Worm (Caenorhabditis elegans) whole organism, L4 larva: Measurements from ENCODE around the gene ttr-28.

Experiments
- D1046.2 ChIP-seq: fragments of 200-800 bp; sonication (Bioruptor generic); IDR thresholded peaks from 2 replicates; pipeline ENCODE4 v1.3.6; 2022; ENCODE audit warnings: missing genetic modification characterization, missing compliant biosample characterization
- Y105C5A.15 ChIP-seq: fragments of 200-800 bp; sonication (Bioruptor generic); IDR thresholded peaks from 2 replicates; pipeline ENCODE4 v1.3.6; 2022; ENCODE audit warnings: missing genetic modification characterization, missing compliant biosample characterization
- ZK546.5 ChIP-seq, 2 experiments: sonication (generic microtip); optimal IDR thresholded peaks; 2 replicates each; lab custom pipeline; 2017; ENCODE audit warnings: missing biosample characterization in 2 of 2, missing genetic modification characterization in 2 of 2
- aha-1 ChIP-seq: fragments of 150-350 bp; peaks from one replicate; lab custom pipeline; 2014; ENCODE audit warnings: missing biosample characterization, missing genetic modification characterization
- ceh-32 ChIP-seq: sonication (generic microtip); optimal IDR thresholded peaks from 2 replicates; lab custom pipeline; 2016; ENCODE audit warnings: mild to moderate bottlenecking, missing genetic modification characterization, missing compliant biosample characterization; ENCODE audit not compliant: poor library complexity
- ceh-62 ChIP-seq: sonication (generic microtip); optimal IDR thresholded peaks from 2 replicates; lab custom pipeline; 2017; ENCODE audit warnings: missing biosample characterization, missing genetic modification characterization
- ceh-82 ChIP-seq: sonication (generic microtip); optimal IDR thresholded peaks from 2 replicates; lab custom pipeline; 2017; ENCODE audit warnings: missing biosample characterization, missing genetic modification characterization
- cey-2 ChIP-seq: sonication (generic microtip); optimal IDR thresholded peaks from 3 replicates; lab custom pipeline; 2017; ENCODE audit warnings: missing genetic modification characterization, mild to moderate bottlenecking, missing compliant biosample characterization, antibody characterized with exemption, borderline replicate concordance; ENCODE audit not compliant: insufficient read depth
- ctbp-1 ChIP-seq: fragments of 200-800 bp; sonication (Bioruptor generic); IDR thresholded peaks from 2 replicates; pipeline ENCODE4 v1.3.6; 2022; ENCODE audit warnings: missing genetic modification reagents, missing genetic modification characterization, missing compliant biosample characterization
- daf-16 ChIP-seq, 3 experiments: sonication (generic microtip); optimal IDR thresholded peaks; 2 replicates each; lab custom pipeline; 2016 to 2017; ENCODE audit warnings: missing genetic modification characterization in 3 of 3, missing genetic modification reagents in 3 of 3, mild to moderate bottlenecking in 2 of 3, missing compliant biosample characterization in 2 of 3, missing biosample characterization in 1 of 3, moderate library complexity in 1 of 3
- dmd-6 ChIP-seq: fragments of 200-800 bp; sonication (Bioruptor generic); IDR thresholded peaks from 2 replicates; pipeline ENCODE4 v1.3.6; 2022; ENCODE audit warnings: missing genetic modification reagents, missing genetic modification characterization, missing compliant biosample characterization
- duxl-1 ChIP-seq: sonication (generic microtip); optimal IDR thresholded peaks from 2 replicates; lab custom pipeline; 2016; ENCODE audit warnings: mild to moderate bottlenecking, missing genetic modification characterization, moderate library complexity, missing compliant biosample characterization; ENCODE audit not compliant: poor library complexity
- dve-1 ChIP-seq: sonication (generic microtip); optimal IDR thresholded peaks from 2 replicates; lab custom pipeline; 2017; ENCODE audit warnings: antibody characterized with exemption, mild to moderate bottlenecking, missing genetic modification characterization, missing compliant biosample characterization; ENCODE audit not compliant: insufficient read depth
- egl-27 ChIP-seq: sonication (generic microtip); optimal IDR thresholded peaks from 3 replicates; lab custom pipeline; 2017; ENCODE audit warnings: missing biosample characterization, missing genetic modification reagents, missing genetic modification characterization
- egl-43 ChIP-seq: fragments of 200-800 bp; sonication (Bioruptor generic); IDR thresholded peaks from 2 replicates; pipeline ENCODE4 v1.3.6; 2022; ENCODE audit warnings: missing genetic modification reagents, missing genetic modification characterization, missing compliant biosample characterization
- gei-8 ChIP-seq: fragments of 200-800 bp; sonication (Bioruptor generic); optimal IDR thresholded peaks from 2 replicates; lab custom pipeline; 2018; ENCODE audit warnings: mild to moderate bottlenecking, missing genetic modification characterization, missing compliant biosample characterization
- hif-1 ChIP-seq, 2 experiments: sonication (generic microtip); optimal IDR thresholded peaks; 2 replicates each; lab custom pipeline; 2016 to 2017; ENCODE audit warnings: missing compliant biosample characterization in 2 of 2, missing genetic modification characterization in 2 of 2, missing genetic modification reagents in 2 of 2, missing genotype in 2 of 2, mild to moderate bottlenecking in 1 of 2
- hlh-11 ChIP-seq: fragments of 200-800 bp; sonication (Bioruptor generic); optimal IDR thresholded peaks from 2 replicates; lab custom pipeline; 2018; ENCODE audit warnings: mild to moderate bottlenecking, missing genetic modification characterization, missing compliant biosample characterization
- lin-29 ChIP-seq: fragments of 200-800 bp; sonication (Bioruptor generic); IDR thresholded peaks from 2 replicates; pipeline ENCODE4 v1.3.6; 2022; ENCODE audit warnings: missing genetic modification reagents, missing genetic modification characterization, missing compliant biosample characterization
- mes-2 ChIP-seq: sonication (generic microtip); optimal IDR thresholded peaks from 2 replicates; lab custom pipeline; 2016; ENCODE audit warnings: missing genotype, mild to moderate bottlenecking, missing genetic modification characterization, missing compliant biosample characterization; ENCODE audit not compliant: poor library complexity, severe bottlenecking
- mxl-3 ChIP-seq: fragments of 200-800 bp; sonication (Bioruptor generic); optimal IDR thresholded peaks from 2 replicates; lab custom pipeline; 2018; ENCODE audit warnings: mild to moderate bottlenecking, missing genetic modification characterization, missing compliant biosample characterization
- nhr-28 ChIP-seq: fragments of 150-350 bp; optimal IDR thresholded peaks from 2 replicates; lab custom pipeline; 2014; ENCODE audit warnings: missing biosample characterization, missing genetic modification characterization
- nhr-76 ChIP-seq: fragments of 150-350 bp; optimal IDR thresholded peaks from 2 replicates; lab custom pipeline; 2014; ENCODE audit warnings: missing biosample characterization, missing genetic modification characterization
- php-3 ChIP-seq: fragments of 200-800 bp; sonication (Bioruptor generic); IDR thresholded peaks from 2 replicates; pipeline ENCODE4 v1.3.6; 2022; ENCODE audit warnings: missing genetic modification reagents, missing genetic modification characterization, missing compliant biosample characterization
- rbr-2 ChIP-seq: sonication (generic microtip); optimal IDR thresholded peaks from 2 replicates; lab custom pipeline; 2016; ENCODE audit warnings: missing genotype, missing genetic modification characterization, missing compliant biosample characterization
- saeg-2 ChIP-seq: fragments of 200-800 bp; sonication (Bioruptor generic); IDR thresholded peaks from 2 replicates; pipeline ENCODE4 v1.3.6; 2022; ENCODE audit warnings: missing genetic modification reagents, missing genetic modification characterization, missing compliant biosample characterization
- unc-130 ChIP-seq: sonication (generic microtip); optimal IDR thresholded peaks from 2 replicates; lab custom pipeline; 2016; ENCODE audit warnings: missing genetic modification reagents, missing genetic modification characterization, missing compliant biosample characterization
- unc-62 ChIP-seq, 3 experiments: fragments of 150-350 bp in 1 of 3; sonication (generic microtip); optimal IDR thresholded peaks in 2 of 3; peaks in 1 of 3; 1 replicate in 1 of 3; 2 replicates in 2 of 3; lab custom pipeline; 2014 to 2017; ENCODE audit warnings: missing biosample characterization in 3 of 3, missing genetic modification characterization in 3 of 3, missing genetic modification reagents in 3 of 3, missing genotype in 1 of 3
- zip-2 ChIP-seq: fragments of 150-350 bp; optimal IDR thresholded peaks from 2 replicates; lab custom pipeline; 2014; ENCODE audit warnings: missing biosample characterization, missing genetic modification characterization
- ztf-11 ChIP-seq: fragments of 150-350 bp; optimal IDR thresholded peaks from 2 replicates; lab custom pipeline; 2014; ENCODE audit warnings: missing biosample characterization, missing genetic modification characterization
- ztf-7 ChIP-seq: fragments of 150-350 bp; optimal IDR thresholded peaks from 2 replicates; lab custom pipeline; 2014; ENCODE audit warnings: missing biosample characterization, missing genetic modification characterization

Gene ttr-28

ce11 chrV:12896850-12897249 lies 8.1 kb downstream of the ttr-28 start:
- peak; percentile 32 for TF ChIP-seq hlh-11 (tag; lab: Kevin White, UChicago)
- peak in 1 of 2 experiments; percentile 31 for TF ChIP-seq daf-16 (GFP tag; optimal IDR thresholded peaks at IDR 0.05; lab: Kevin White, UChicago)
- no peak for TF ChIP-seq daf-16 (tag; optimal IDR thresholded peaks at IDR 0.05; lab: Kevin White, UChicago)
- TF ChIP-seq hif-1 (tag; optimal IDR thresholded peaks at IDR 0.05; lab: Kevin White, UChicago): no peak

- TF ChIP-seq unc-62 (GFP tag; optimal IDR thresholded peaks at IDR 0.05 in 1 of 2; lab: Kevin White, UChicago) (peak in 1 of 2 experiments; percentile 61), unc-62 (tag; optimal IDR thresholded peaks at IDR 0.05; lab: Kevin White, UChicago) (no peak), egl-43 (GFP tag; lab: Robert Waterston, UW) (no peak)
- TF ChIP-seq, all 104 proteins: peak for 1
These were observed 9.2 kb downstream of the ttr-28 start, which contains the start of gene ttbk-7 for ce11 chrV:12895772-12896171. TSS of gene ttbk-7 (minus strand) at chrV:12895872.

ce11 chrV:12885860-12886259 lies 19.1 kb downstream of the ttr-28 start, which contains the start of gene glb-24:
TSS of gene glb-24 (minus strand) at chrV:12885960.
- TF ChIP-seq php-3 (GFP tag; lab: Robert Waterston, UW) (no peak), ceh-62 (tag; lab: Kevin White, UChicago) (no peak), daf-16 (GFP tag; optimal IDR thresholded peaks at IDR 0.05; lab: Kevin White, UChicago) (no peak), daf-16 (tag; optimal IDR thresholded peaks at IDR 0.05; lab: Kevin White, UChicago) (no peak), lin-29 (no peak), ztf-11 (tag; lab: Kevin White, UChicago) (no peak), mes-2 (no peak), unc-130 (GFP tag; lab: Kevin White, UChicago) (no peak), ceh-82 (tag; lab: Kevin White, UChicago) (no peak), Y105C5A.15 (GFP tag; lab: Robert Waterston, UW) (no peak), cey-2 (tag; lab: Kevin White, UChicago) (no peak), ceh-32 (tag; lab: Kevin White, UChicago) (no peak), dmd-6 (GFP tag; lab: Robert Waterston, UW) (no peak), rbr-2 (tag; lab: Kevin White, UChicago) (no peak), egl-27 (tag; lab: Kevin White, UChicago) (no peak), ZK546.5 (tag; optimal IDR thresholded peaks at IDR 0.05; lab: Kevin White, UChicago) (no peak)
- TF ChIP-seq, all 104 proteins: peak for 0

- TF ChIP-seq aha-1 (tag; lab: Kevin White, UChicago) (peak; percentile 80), ctbp-1 (GFP tag; lab: Robert Waterston, UW) (no peak), cey-2 (tag; lab: Kevin White, UChicago) (no peak), zip-2 (peak; percentile 5), D1046.2 (GFP tag; lab: Robert Waterston, UW) (no peak), duxl-1 (tag; lab: Kevin White, UChicago) (no peak), saeg-2 (GFP tag; lab: Robert Waterston, UW) (no peak)
These were observed 22.6 kb downstream of the ttr-28 start for ce11 chrV:12882370-12882769.

ce11 chrV:12881396-12881795 lies 23.6 kb downstream of the ttr-28 start:
- TF ChIP-seq aha-1 (tag; lab: Kevin White, UChicago) (peak; percentile 87), egl-27 (tag; lab: Kevin White, UChicago) (no peak), dve-1 (tag; lab: Kevin White, UChicago) (no peak), gei-8 (no peak)

ce11 chrV:12879349-12879748 lies 25.6 kb downstream of the ttr-28 start:
- TF ChIP-seq hlh-11 (tag; lab: Kevin White, UChicago): peak; percentile 32
- peak; percentile 39 for TF ChIP-seq nhr-28
- TF ChIP-seq lin-29: no peak
- TF ChIP-seq mxl-3 (GFP tag; lab: Kevin White, UChicago): peak; percentile 51
- TF ChIP-seq ztf-7 (tag; lab: Kevin White, UChicago): no peak
- TF ChIP-seq nhr-76 (tag; lab: Kevin White, UChicago): no peak
